Worm (Caenorhabditis elegans) whole organism, L2 larva: Measurements from ENCODE around the gene kdin-1.

Experiments used
- C34F6.9 ChIP-seq: fragments of 150-350 bp; optimal IDR thresholded peaks from 2 replicates; lab custom pipeline; 2014; ENCODE audit warnings: missing biosample characterization, missing genetic modification characterization
- F13H6.1 ChIP-seq: sonication (generic microtip); optimal IDR thresholded peaks from 2 replicates; lab custom pipeline; 2016; ENCODE audit warnings: missing genetic modification characterization, missing compliant biosample characterization
- R02D3.7 ChIP-seq: fragments of 150-350 bp; optimal IDR thresholded peaks from 2 replicates; lab custom pipeline; 2014; ENCODE audit warnings: missing biosample characterization, missing genetic modification characterization
- Y55F3AM.14 ChIP-seq: fragments of 200-800 bp; sonication (Bioruptor generic); optimal IDR thresholded peaks from 2 replicates; lab custom pipeline; 2018; ENCODE audit warnings: mild to moderate bottlenecking, missing genetic modification characterization, missing compliant biosample characterization
- ZK546.5 ChIP-seq: sonication (generic microtip); optimal IDR thresholded peaks from 2 replicates; lab custom pipeline; 2017; ENCODE audit warnings: missing biosample characterization, missing genetic modification characterization
- alr-1 ChIP-seq: fragments of 150-350 bp; optimal IDR thresholded peaks from 2 replicates; lab custom pipeline; 2014; ENCODE audit warnings: missing biosample characterization, missing genetic modification characterization
- aly-2 ChIP-seq: fragments of 150-350 bp; optimal IDR thresholded peaks from 2 replicates; lab custom pipeline; 2014; ENCODE audit warnings: missing biosample characterization, missing genetic modification characterization
- ama-1 ChIP-seq: fragments of 150-350 bp; optimal IDR thresholded peaks from 2 replicates; lab custom pipeline; 2018; ENCODE audit warnings: inconsistent platforms
- blmp-1 ChIP-seq: sonication (generic microtip); optimal IDR thresholded peaks from 2 replicates; lab custom pipeline; 2017; ENCODE audit warnings: missing genetic modification characterization, mild to moderate bottlenecking, missing compliant biosample characterization, antibody characterized with exemption, moderate library complexity; ENCODE audit not compliant: insufficient read depth
- ceh-16 ChIP-seq: fragments of 150-350 bp; optimal IDR thresholded peaks from 2 replicates; lab custom pipeline; 2014; ENCODE audit warnings: missing biosample characterization, missing genetic modification characterization
- ceh-82 ChIP-seq: fragments of 150-350 bp; optimal IDR thresholded peaks from 2 replicates; lab custom pipeline; 2014; ENCODE audit warnings: missing biosample characterization, missing genetic modification characterization
- crh-2 ChIP-seq: sonication (generic microtip); optimal IDR thresholded peaks from 2 replicates; lab custom pipeline; 2017; ENCODE audit warnings: missing biosample characterization, missing genetic modification characterization
- dmd-4 ChIP-seq: sonication (generic microtip); optimal IDR thresholded peaks from 2 replicates; lab custom pipeline; 2017; ENCODE audit warnings: missing biosample characterization, missing genetic modification characterization
- egl-27 ChIP-seq: sonication (generic microtip); optimal IDR thresholded peaks from 3 replicates; lab custom pipeline; 2017; ENCODE audit warnings: missing biosample characterization, missing genetic modification reagents, missing genetic modification characterization
- elt-1 ChIP-seq: fragments of 150-350 bp; optimal IDR thresholded peaks from 2 replicates; lab custom pipeline; 2014; ENCODE audit warnings: missing biosample characterization, missing genetic modification characterization
- elt-3 ChIP-seq: sonication (generic microtip); optimal IDR thresholded peaks from 2 replicates; lab custom pipeline; 2017; ENCODE audit warnings: missing biosample characterization, missing genetic modification characterization
- fos-1 ChIP-seq: fragments of 150-350 bp; optimal IDR thresholded peaks from 2 replicates; lab custom pipeline; 2014; ENCODE audit warnings: missing biosample characterization, missing genetic modification characterization
- gmeb-1 ChIP-seq: fragments of 150-350 bp; optimal IDR thresholded peaks from 2 replicates; lab custom pipeline; 2014; ENCODE audit warnings: missing biosample characterization, missing genetic modification characterization
- lin-11 ChIP-seq: fragments of 150-350 bp; sonication (generic microtip); optimal IDR thresholded peaks from 2 replicates; lab custom pipeline; 2014; ENCODE audit warnings: missing biosample characterization, missing genetic modification characterization, inconsistent platforms, mixed read lengths
- lin-13 ChIP-seq: fragments of 150-350 bp; optimal IDR thresholded peaks from 2 replicates; lab custom pipeline; 2014; ENCODE audit warnings: missing biosample characterization, missing genetic modification reagents, missing genetic modification characterization
- lin-39 ChIP-seq: fragments of 150-350 bp; optimal IDR thresholded peaks from 2 replicates; lab custom pipeline; 2014; ENCODE audit warnings: missing biosample characterization, missing genetic modification reagents, missing genetic modification characterization
- lsy-2 ChIP-seq, 2 experiments: fragments of 150-350 bp in 1 of 2; sonication (generic microtip) in 1 of 2; optimal IDR thresholded peaks; 2 replicates each; lab custom pipeline; 2014 to 2017; ENCODE audit warnings: missing biosample characterization in 2 of 2, missing genetic modification characterization in 2 of 2
- mab-5 ChIP-seq: fragments of 150-350 bp; optimal IDR thresholded peaks from 2 replicates; lab custom pipeline; 2014; ENCODE audit warnings: missing biosample characterization, missing genetic modification characterization
- mbf-1 ChIP-seq: sonication (generic microtip); optimal IDR thresholded peaks from 2 replicates; lab custom pipeline; 2017; ENCODE audit warnings: missing biosample characterization, missing genetic modification characterization
- mdl-1 ChIP-seq, 2 experiments: fragments of 150-350 bp in 1 of 2; sonication (generic microtip) in 1 of 2; optimal IDR thresholded peaks; 2 replicates each; lab custom pipeline; 2017; ENCODE audit warnings: missing biosample characterization in 2 of 2, missing genetic modification characterization in 2 of 2
- nhr-10 ChIP-seq: sonication (generic microtip); optimal IDR thresholded peaks from 2 replicates; lab custom pipeline; 2017; ENCODE audit warnings: missing biosample characterization, missing genetic modification characterization
- nhr-11 ChIP-seq: fragments of 150-350 bp; optimal IDR thresholded peaks from 2 replicates; lab custom pipeline; 2014; ENCODE audit warnings: missing biosample characterization, missing genetic modification characterization
- nhr-12 ChIP-seq: fragments of 150-350 bp; optimal IDR thresholded peaks from 2 replicates; lab custom pipeline; 2014; ENCODE audit warnings: missing biosample characterization, missing genetic modification characterization
- nhr-129 ChIP-seq: fragments of 150-350 bp; optimal IDR thresholded peaks from 2 replicates; lab custom pipeline; 2014; ENCODE audit warnings: missing biosample characterization, missing genetic modification characterization
- nhr-21 ChIP-seq: fragments of 150-350 bp; optimal IDR thresholded peaks from 2 replicates; lab custom pipeline; 2014; ENCODE audit warnings: missing biosample characterization, missing genetic modification characterization
- nhr-23 ChIP-seq: fragments of 150-350 bp; optimal IDR thresholded peaks from 2 replicates; lab custom pipeline; 2014; ENCODE audit warnings: missing biosample characterization, missing genetic modification reagents, missing genetic modification characterization
- nhr-237 ChIP-seq: fragments of 150-350 bp; optimal IDR thresholded peaks from 2 replicates; lab custom pipeline; 2014; ENCODE audit warnings: missing biosample characterization, missing genetic modification characterization
- nhr-25 ChIP-seq: fragments of 150-350 bp; sonication (generic microtip); optimal IDR thresholded peaks from 3 replicates; lab custom pipeline; 2014; ENCODE audit warnings: missing biosample characterization, missing genetic modification characterization
- nhr-6 ChIP-seq: fragments of 150-350 bp; optimal IDR thresholded peaks from 2 replicates; lab custom pipeline; 2014; ENCODE audit warnings: missing biosample characterization, missing genetic modification characterization
- nhr-77 ChIP-seq: fragments of 150-350 bp; optimal IDR thresholded peaks from 2 replicates; lab custom pipeline; 2014; ENCODE audit warnings: missing biosample characterization, missing genetic modification characterization
- peb-1 ChIP-seq: fragments of 150-350 bp; optimal IDR thresholded peaks from 2 replicates; lab custom pipeline; 2014; ENCODE audit warnings: missing biosample characterization, missing genetic modification characterization
- sem-4 ChIP-seq: fragments of 150-350 bp; optimal IDR thresholded peaks from 2 replicates; lab custom pipeline; 2014; ENCODE audit warnings: missing biosample characterization, missing genetic modification reagents, missing genetic modification characterization
- skn-1 ChIP-seq: sonication (generic microtip); optimal IDR thresholded peaks from 2 replicates; lab custom pipeline; 2017; ENCODE audit warnings: missing biosample characterization, missing genetic modification characterization
- sma-3 ChIP-seq: sonication (generic microtip); optimal IDR thresholded peaks from 2 replicates; lab custom pipeline; 2016; ENCODE audit warnings: missing genetic modification reagents, missing genetic modification characterization, missing compliant biosample characterization
- sma-9 ChIP-seq, 2 experiments: fragments of 150-350 bp in 1 of 2; sonication (generic microtip) in 1 of 2; optimal IDR thresholded peaks; 2 replicates each; lab custom pipeline; 2014 to 2016; ENCODE audit warnings: missing genetic modification characterization in 2 of 2, mild to moderate bottlenecking in 1 of 2, missing biosample characterization in 1 of 2, missing compliant biosample characterization in 1 of 2, missing genetic modification reagents in 1 of 2, moderate library complexity in 1 of 2
- snpc-4 ChIP-seq: fragments of 150-350 bp; optimal IDR thresholded peaks from 2 replicates; lab custom pipeline; 2014; ENCODE audit warnings: missing biosample characterization, missing genetic modification characterization
- unc-39 ChIP-seq: fragments of 150-350 bp; optimal IDR thresholded peaks from 2 replicates; lab custom pipeline; 2014; ENCODE audit warnings: missing biosample characterization, missing genetic modification characterization
- unc-55 ChIP-seq: fragments of 150-350 bp; sonication (generic microtip); optimal IDR thresholded peaks from 3 replicates; lab custom pipeline; 2014; ENCODE audit warnings: missing biosample characterization, missing genetic modification reagents, missing genetic modification characterization
- unc-62 ChIP-seq: fragments of 150-350 bp; optimal IDR thresholded peaks from 2 replicates; lab custom pipeline; 2014; ENCODE audit warnings: missing biosample characterization, missing genetic modification reagents, missing genetic modification characterization
- zag-1 ChIP-seq: fragments of 150-350 bp; optimal IDR thresholded peaks from 2 replicates; lab custom pipeline; 2014; ENCODE audit warnings: missing biosample characterization, missing genetic modification characterization
- ztf-1 ChIP-seq: fragments of 200-800 bp; sonication (Bioruptor generic); conservative IDR thresholded peaks from 2 replicates; pipeline ENCODE4 v1.3.6; 2022; ENCODE audit warnings: missing genetic modification characterization, missing compliant biosample characterization
- ztf-11 ChIP-seq: sonication (generic microtip); optimal IDR thresholded peaks from 2 replicates; lab custom pipeline; 2017; ENCODE audit warnings: missing biosample characterization, missing genetic modification characterization
- ztf-4 ChIP-seq: fragments of 150-350 bp; optimal IDR thresholded peaks from 2 replicates; lab custom pipeline; 2014; ENCODE audit warnings: missing biosample characterization, missing genetic modification characterization

kdin-1 gene

DNA sequence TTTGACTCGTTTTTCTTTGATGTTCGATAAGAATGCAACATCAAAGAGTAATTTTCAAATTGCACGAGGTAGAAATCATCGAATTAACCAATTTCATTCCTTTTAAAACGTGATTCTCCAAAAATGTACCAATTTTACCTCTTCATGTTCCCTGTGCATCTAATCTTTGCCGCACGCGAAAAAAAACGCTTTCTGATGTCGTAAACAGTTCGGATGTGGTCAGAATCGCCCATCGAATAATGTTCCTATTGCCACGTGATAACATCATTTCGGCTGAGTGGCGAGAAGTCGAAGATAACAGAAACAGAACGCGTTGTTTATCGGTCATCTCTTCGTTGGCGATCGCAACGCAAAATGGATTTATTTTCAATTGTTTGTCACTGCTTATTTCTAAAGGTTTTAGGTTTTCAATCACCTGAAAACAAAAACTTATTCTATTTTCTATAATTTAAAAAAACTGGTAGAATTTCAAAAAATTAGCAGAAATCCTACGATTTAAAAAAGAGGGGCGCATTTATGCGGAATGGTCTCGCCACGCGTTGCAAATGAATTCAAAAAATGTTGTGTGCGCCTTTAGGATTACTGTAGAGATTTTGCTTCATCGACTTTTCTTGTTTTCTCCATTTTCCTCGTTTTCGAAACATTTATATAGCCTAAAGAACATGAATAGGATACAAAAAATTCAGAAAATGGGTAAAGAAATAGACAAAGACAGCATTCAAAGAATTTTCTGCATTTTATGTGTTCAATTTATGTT, 16.8 kb upstream of the kdin-1 start, which contains the start of gene mogs-1:
TSS of gene mogs-1 (minus strand) at position 417 of the 757 bp plus-strand sequence.
- TF ChIP-seq nhr-237 (tag; lab: Kevin White, UChicago) (no peak), fos-1 (peak; percentile 47), ceh-82 (tag; lab: Kevin White, UChicago) (no peak), nhr-25 (tag; lab: Kevin White, UChicago) (peak; percentile 44), skn-1 (tag; lab: Kevin White, UChicago) (no peak), elt-3 (tag; lab: Kevin White, UChicago) (no peak), crh-2 (peak; percentile 57), peb-1 (tag; lab: Kevin White, UChicago) (no peak), nhr-6 (tag; lab: Kevin White, UChicago) (no peak), C34F6.9 (no peak), lsy-2 (tag; optimal IDR thresholded peaks at IDR 0.05; lab: Kevin White, UChicago) (peak in 1 of 2 experiments; percentile 22), ztf-4 (no peak), sem-4 (tag; lab: Kevin White, UChicago) (peak; percentile 41), mab-5 (no peak), ztf-1 (GFP tag; lab: Robert Waterston, UW) (no peak), R02D3.7 (tag; lab: Kevin White, UChicago) (no peak), snpc-4 (tag; lab: Kevin White, UChicago) (no peak), unc-62 (GFP tag; lab: Kevin White, UChicago) (no peak), ama-1 (lab: Kevin White, UChicago) (no peak), unc-39 (tag; lab: Kevin White, UChicago) (no peak), ztf-11 (tag; lab: Kevin White, UChicago) (no peak), elt-1 (tag; lab: Kevin White, UChicago) (no peak), sma-3 (peak; percentile 67), ceh-16 (tag; lab: Kevin White, UChicago) (no peak), sma-9 (GFP tag; optimal IDR thresholded peaks at IDR 0.05; lab: Kevin White, UChicago) (peak; percentile 35), sma-9 (tag; optimal IDR thresholded peaks at IDR 0.05; lab: Kevin White, UChicago) (no peak), F13H6.1 (tag; lab: Kevin White, UChicago) (no peak), nhr-21 (tag; lab: Kevin White, UChicago) (peak; percentile 71), mdl-1 (tag; optimal IDR thresholded peaks at IDR 0.05; lab: Kevin White, UChicago) (peak in 1 of 2 experiments; percentile 50), blmp-1 (tag; lab: Kevin White, UChicago) (no peak), nhr-23 (tag; lab: Kevin White, UChicago) (no peak), dmd-4 (tag; lab: Kevin White, UChicago) (no peak), lin-11 (tag; lab: Kevin White, UChicago) (no peak), nhr-11 (tag; lab: Kevin White, UChicago) (no peak), gmeb-1 (tag; lab: Kevin White, UChicago) (peak; percentile 5), lin-39 (no peak), nhr-77 (tag; lab: Kevin White, UChicago) (no peak), Y55F3AM.14 (GFP tag; lab: Kevin White, UChicago) (no peak), unc-55 (GFP tag; lab: Kevin White, UChicago) (no peak), nhr-129 (peak; percentile 23), aly-2 (tag; lab: Kevin White, UChicago) (no peak), egl-27 (no peak), nhr-12 (tag; lab: Kevin White, UChicago) (no peak), ZK546.5 (tag; lab: Kevin White, UChicago) (no peak), alr-1 (tag; lab: Kevin White, UChicago) (no peak), nhr-10 (tag; lab: Kevin White, UChicago) (no peak), lin-13 (GFP tag; lab: Kevin White, UChicago) (no peak), mbf-1 (no peak), zag-1 (tag; lab: Kevin White, UChicago) (no peak)
